Fruit fly (Drosophila melanogaster) whole organism, embryonic: ENCODE data around the gene CG14915.

ENCODE experiments used
- Bgb ChIP-seq: fragments of 200-800 bp; sonication (Bioruptor generic); IDR thresholded peaks from 2 replicates; pipeline ENCODE4 v1.3.6; 2022; ENCODE audit warnings: missing biosample characterization, missing genetic modification characterization; ENCODE audit not compliant: partially characterized antibody
- C15 ChIP-seq: fragments of 200-800 bp; sonication (Bioruptor generic); IDR thresholded peaks from 3 replicates; pipeline ENCODE4 v1.3.6; 2022; ENCODE audit warnings: missing biosample characterization, missing genetic modification characterization
- CG11085 ChIP-seq: fragments of 200-800 bp; sonication (Bioruptor generic); IDR thresholded peaks from 2 replicates; pipeline ENCODE4 v1.3.6; 2022; ENCODE audit warnings: missing biosample characterization, missing genetic modification characterization
- CG11560 ChIP-seq: fragments of 200-800 bp; sonication (Bioruptor generic); IDR thresholded peaks from 3 replicates; pipeline ENCODE4 v1.3.6; 2022; ENCODE audit warnings: missing biosample characterization, missing genetic modification characterization
- CG11695 ChIP-seq: fragments of 200-800 bp; sonication (Bioruptor generic); IDR thresholded peaks from 3 replicates; pipeline ENCODE4 v1.3.6; 2022; ENCODE audit warnings: missing biosample characterization, missing genetic modification characterization
- CG11696 ChIP-seq: fragments of 200-800 bp; sonication (Bioruptor generic); IDR thresholded peaks from 2 replicates; pipeline ENCODE4 v1.3.6; 2022; ENCODE audit warnings: missing biosample characterization, missing genetic modification characterization
- CG12219 ChIP-seq: fragments of 200-800 bp; sonication (Bioruptor generic); optimal IDR thresholded peaks from 3 replicates; lab custom pipeline; 2018; ENCODE audit warnings: missing biosample characterization, mild to moderate bottlenecking, missing genetic modification characterization
- CG12391 ChIP-seq: fragments of 200-800 bp; sonication (Bioruptor generic); optimal IDR thresholded peaks from 3 replicates; lab custom pipeline; 2018; ENCODE audit warnings: missing biosample characterization, mild to moderate bottlenecking, missing genetic modification characterization, moderate library complexity
- CG1529 ChIP-seq: fragments of 200-800 bp; sonication (Bioruptor generic); optimal IDR thresholded peaks from 3 replicates; lab custom pipeline; 2018; ENCODE audit warnings: missing biosample characterization, missing genetic modification characterization
- CG15601 ChIP-seq: fragments of 200-800 bp; sonication (Bioruptor generic); optimal IDR thresholded peaks from 3 replicates; lab custom pipeline; 2019; ENCODE audit warnings: missing biosample characterization, mild to moderate bottlenecking, missing genetic modification characterization, moderate library complexity
- CG15696 ChIP-seq: fragments of 200-800 bp; sonication (Bioruptor generic); optimal IDR thresholded peaks from 2 replicates; lab custom pipeline; 2019; ENCODE audit warnings: missing biosample characterization, mild to moderate bottlenecking, missing genetic modification characterization, moderate library complexity
- CG17186 ChIP-seq: fragments of 200-800 bp; sonication (Bioruptor generic); optimal IDR thresholded peaks from 3 replicates; lab custom pipeline; 2017; ENCODE audit warnings: missing biosample characterization, missing genetic modification reagents, missing genetic modification characterization
- CG1792 ChIP-seq: fragments of 200-800 bp; sonication (Bioruptor generic); optimal IDR thresholded peaks from 2 replicates; lab custom pipeline; 2016; ENCODE audit warnings: missing biosample characterization, missing genetic modification characterization
- CG31365 ChIP-seq: fragments of 200-800 bp; sonication (Bioruptor generic); optimal IDR thresholded peaks from 2 replicates; lab custom pipeline; 2018; ENCODE audit warnings: missing biosample characterization, mild to moderate bottlenecking, missing genetic modification characterization
- CG3847 ChIP-seq: fragments of 200-800 bp; sonication (Bioruptor generic); IDR thresholded peaks from 2 replicates; pipeline ENCODE4 v1.3.6; 2022; ENCODE audit warnings: missing biosample characterization, missing genetic modification characterization
- CG43689 ChIP-seq: fragments of 200-800 bp; sonication (Bioruptor generic); IDR thresholded peaks from 2 replicates; pipeline ENCODE4 v1.3.6; 2022; ENCODE audit warnings: missing biosample characterization, missing genetic modification characterization
- CG4730 ChIP-seq: fragments of 200-800 bp; sonication (Bioruptor generic); IDR thresholded peaks from 2 replicates; pipeline ENCODE4 v1.3.6; 2022; ENCODE audit warnings: missing biosample characterization, missing genetic modification characterization
- CG6765 ChIP-seq: fragments of 200-800 bp; sonication (Bioruptor generic); optimal IDR thresholded peaks from 3 replicates; lab custom pipeline; 2017; ENCODE audit warnings: missing biosample characterization, mild to moderate bottlenecking, missing genetic modification characterization
- Drgx ChIP-seq: fragments of 200-800 bp; sonication (Bioruptor generic); IDR thresholded peaks from 2 replicates; pipeline ENCODE4 v1.3.6; 2022; ENCODE audit warnings: missing biosample characterization, missing genetic modification characterization
- Gug ChIP-seq: fragments of 200-800 bp; sonication (Bioruptor generic); IDR thresholded peaks from 4 replicates; pipeline ENCODE4 v1.3.6; 2022; ENCODE audit warnings: missing biosample characterization, missing genetic modification characterization
- HHEX ChIP-seq: fragments of 200-800 bp; sonication (Bioruptor generic); optimal IDR thresholded peaks from 3 replicates; lab custom pipeline; 2017; ENCODE audit warnings: missing biosample characterization, mild to moderate bottlenecking, missing genetic modification characterization, missing genetic modification reagents
- Hr3 ChIP-seq: fragments of 200-800 bp; sonication (Bioruptor generic); optimal IDR thresholded peaks from 3 replicates; lab custom pipeline; 2016; ENCODE audit warnings: missing biosample characterization, missing genetic modification characterization
- Hr78 ChIP-seq, 2 experiments: fragments of 200-800 bp in 1 of 2; fragments of >200 bp in 1 of 2; sonication (Bioruptor generic) in 1 of 2; optimal IDR thresholded peaks; 2 replicates each; lab custom pipeline; 2017 to 2019; ENCODE audit warnings: missing biosample characterization in 2 of 2, missing genetic modification characterization in 2 of 2, mild to moderate bottlenecking in 1 of 2, moderate library complexity in 1 of 2
- Jarid2 ChIP-seq: fragments of 200-800 bp; sonication (Bioruptor generic); optimal IDR thresholded peaks from 3 replicates; lab custom pipeline; 2017; ENCODE audit warnings: mild to moderate bottlenecking, missing biosample characterization, missing genetic modification reagents, missing genetic modification characterization
- Stat92E ChIP-seq, 3 experiments: fragments of >200 bp in 2 of 3; fragments of 200-800 bp in 1 of 3; sonication (Bioruptor generic) in 1 of 3; optimal IDR thresholded peaks; 2 replicates each; lab custom pipeline; 2017 to 2019; ENCODE audit warnings: missing biosample characterization in 3 of 3, missing genetic modification characterization in 3 of 3, mild to moderate bottlenecking in 1 of 3, moderate library complexity in 1 of 3
- Trl ChIP-seq, 3 experiments: fragments of >200 bp in 2 of 3; fragments of 200-800 bp in 1 of 3; sonication (Bioruptor generic) in 1 of 3; optimal IDR thresholded peaks; 2 replicates in 1 of 3; 3 replicates in 2 of 3; lab custom pipeline; 2016 to 2017; ENCODE audit warnings: missing biosample characterization in 1 of 3, missing genetic modification characterization in 1 of 3
- Xrp1 ChIP-seq: fragments of 200-800 bp; sonication (Bioruptor generic); IDR thresholded peaks from 2 replicates; pipeline ENCODE4 v1.3.6; 2022; ENCODE audit warnings: missing biosample characterization, missing genetic modification characterization
- ase ChIP-seq: fragments of 200-800 bp; sonication (Bioruptor generic); IDR thresholded peaks from 3 replicates; pipeline ENCODE4 v1.3.6; 2022; ENCODE audit warnings: missing biosample characterization, missing genetic modification characterization
- ash1 ChIP-seq: fragments of 200-800 bp; sonication (Bioruptor generic); optimal IDR thresholded peaks from 2 replicates; lab custom pipeline; 2018; ENCODE audit warnings: missing biosample characterization, mild to moderate bottlenecking, missing genetic modification characterization
- bab2 ChIP-seq: fragments of 200-800 bp; sonication (Bioruptor generic); optimal IDR thresholded peaks from 2 replicates; lab custom pipeline; 2016; ENCODE audit warnings: missing biosample characterization, missing genetic modification characterization
- dati ChIP-seq: fragments of 200-800 bp; sonication (Bioruptor generic); IDR thresholded peaks from 2 replicates; pipeline ENCODE4 v1.3.6; 2022; ENCODE audit warnings: missing biosample characterization, missing genetic modification characterization
- dmrt99B ChIP-seq: fragments of 200-800 bp; sonication (Bioruptor generic); optimal IDR thresholded peaks from 2 replicates; lab custom pipeline; 2018; ENCODE audit warnings: missing biosample characterization, mild to moderate bottlenecking, missing genetic modification characterization, moderate library complexity
- ewg ChIP-seq: fragments of 200-800 bp; sonication (Bioruptor generic); optimal IDR thresholded peaks from 3 replicates; lab custom pipeline; 2017; ENCODE audit warnings: mild to moderate bottlenecking, missing biosample characterization, missing genetic modification reagents, missing genetic modification characterization
- eyg ChIP-seq: fragments of 200-800 bp; sonication (Bioruptor generic); optimal IDR thresholded peaks from 3 replicates; lab custom pipeline; 2016; ENCODE audit warnings: missing biosample characterization, missing genetic modification characterization
- grau ChIP-seq: fragments of 200-800 bp; optimal IDR thresholded peaks from 3 replicates; lab custom pipeline; 2019; ENCODE audit warnings: missing biosample characterization, mild to moderate bottlenecking, missing genetic modification characterization, moderate library complexity
- ken ChIP-seq: fragments of 200-800 bp; sonication (Bioruptor generic); IDR thresholded peaks from 3 replicates; pipeline ENCODE4 v1.3.6; 2022; ENCODE audit warnings: missing biosample characterization, missing genetic modification characterization
- knrl ChIP-seq: fragments of 200-800 bp; sonication (Bioruptor generic); IDR thresholded peaks from 3 replicates; pipeline ENCODE4 v1.3.6; 2022; ENCODE audit warnings: missing biosample characterization, missing genetic modification characterization; ENCODE audit not compliant: partially characterized antibody
- mirr ChIP-seq: fragments of 200-800 bp; sonication (Bioruptor generic); optimal IDR thresholded peaks from 3 replicates; lab custom pipeline; 2018; ENCODE audit warnings: missing biosample characterization, mild to moderate bottlenecking, missing genetic modification characterization
- onecut ChIP-seq: fragments of 200-800 bp; sonication (Bioruptor generic); IDR thresholded peaks from 2 replicates; pipeline ENCODE4 v1.3.6; 2022; ENCODE audit warnings: missing biosample characterization, missing genetic modification characterization
- phol ChIP-seq: fragments of 200-800 bp; sonication (Bioruptor generic); optimal IDR thresholded peaks from 3 replicates; lab custom pipeline; 2018; ENCODE audit warnings: missing biosample characterization, mild to moderate bottlenecking, missing genetic modification characterization, moderate library complexity
- psq ChIP-seq: fragments of 200-800 bp; sonication (Bioruptor generic); optimal IDR thresholded peaks from 2 replicates; lab custom pipeline; 2017; ENCODE audit warnings: missing biosample characterization, missing genetic modification characterization
- slou ChIP-seq: fragments of 200-800 bp; sonication (Bioruptor generic); optimal IDR thresholded peaks from 3 replicates; lab custom pipeline; 2016; ENCODE audit warnings: missing biosample characterization, missing genetic modification characterization
- tio ChIP-seq: fragments of 200-800 bp; sonication (Bioruptor generic); optimal IDR thresholded peaks from 2 replicates; lab custom pipeline; 2017; ENCODE audit warnings: missing biosample characterization, missing genetic modification characterization, inconsistent platforms
- tx ChIP-seq: fragments of 200-800 bp; sonication (Bioruptor generic); optimal IDR thresholded peaks from 2 replicates; lab custom pipeline; 2016; ENCODE audit warnings: missing biosample characterization, missing genetic modification characterization
- vvl ChIP-seq: fragments of 200-800 bp; sonication (Bioruptor generic); IDR thresholded peaks from 2 replicates; pipeline ENCODE4 v1.3.6; 2022; ENCODE audit warnings: missing biosample characterization, missing genetic modification characterization
- wdn ChIP-seq: fragments of 200-800 bp; sonication (Bioruptor generic); IDR thresholded peaks from 2 replicates; pipeline ENCODE4 v1.3.6; 2022; ENCODE audit warnings: missing biosample characterization, missing genetic modification characterization
- zf30C ChIP-seq: fragments of 200-800 bp; sonication (Bioruptor generic); optimal IDR thresholded peaks from 3 replicates; lab custom pipeline; 2018; ENCODE audit warnings: missing biosample characterization, mild to moderate bottlenecking, missing genetic modification characterization

The CG14915 gene

dm6 chr2L:11052493-11052788, 18.4 kb upstream of the CG14915 start:
- TF ChIP-seq C15 (GFP tag; lab: Robert Waterston, UW): no peak
- peak; percentile 26; the same call in 1 of the 2 replicates for TF ChIP-seq Drgx

dm6 chr2L:11053018-11053807, 17.6 kb upstream of the CG14915 start:
- no peak for TF ChIP-seq Trl (optimal IDR thresholded peaks at IDR 0.05; lab: Kevin White, UChicago)
- no peak for TF ChIP-seq Trl (GFP tag; optimal IDR thresholded peaks at IDR 0.05; lab: Kevin White, UChicago)
- 0 out of 2 replicates have a peak, but pooled peaks have one; percentile 22 for TF ChIP-seq CG43689 (GFP tag; lab: Robert Waterston, UW)
- TF ChIP-seq CG15601 (tag; lab: Kevin White, UChicago): no peak
- peak; percentile 14; the same call in 1 of the 4 replicates for TF ChIP-seq Gug
- TF ChIP-seq CG6765 (GFP tag; lab: Kevin White, UChicago): no peak
- no peak for TF ChIP-seq CG1529 (GFP tag; lab: Kevin White, UChicago)
- TF ChIP-seq slou (GFP tag; lab: Kevin White, UChicago): no peak
- no peak for TF ChIP-seq CG11085 (GFP tag; lab: Robert Waterston, UW)
- TF ChIP-seq wdn (GFP tag; lab: Robert Waterston, UW): no peak
- TF ChIP-seq CG4730 (GFP tag; lab: Robert Waterston, UW): 0 out of 2 replicates have a peak, but pooled peaks have one; percentile 17
- peak; percentile 12 for TF ChIP-seq phol (tag; lab: Kevin White, UChicago)
- TF ChIP-seq CG11696: no peak
- no peak for TF ChIP-seq CG11560 (tag; lab: Robert Waterston, UW)
- no peak for TF ChIP-seq psq (GFP tag; lab: Kevin White, UChicago)
- no peak for TF ChIP-seq CG12219
- peak; percentile 27; the same call in 1 of the 2 replicates for TF ChIP-seq vvl (GFP tag; lab: Robert Waterston, UW)
- peak in 1 of 2 experiments; percentile 62 for TF ChIP-seq Hr78 (GFP tag; optimal IDR thresholded peaks at IDR 0.05; lab: Kevin White, UChicago)
- TF ChIP-seq tio: no peak
- no peak for TF ChIP-seq tx (GFP tag; lab: Kevin White, UChicago)
- peak; percentile 74 for TF ChIP-seq grau (tag; lab: Kevin White, UChicago)
- TF ChIP-seq CG17186 (GFP tag; lab: Kevin White, UChicago): no peak
- TF ChIP-seq dati (GFP tag; lab: Robert Waterston, UW): no peak
- no peak for TF ChIP-seq ash1
- TF ChIP-seq CG12391 (tag; lab: Kevin White, UChicago): no peak
- TF ChIP-seq HHEX (GFP tag; lab: Kevin White, UChicago): no peak
- no peak for TF ChIP-seq ewg (GFP tag; lab: Kevin White, UChicago)
- TF ChIP-seq onecut: peak; percentile 10; the same call in 1 of the 2 replicates
- no peak for TF ChIP-seq eyg (GFP tag; lab: Kevin White, UChicago)
- no peak for TF ChIP-seq Stat92E (GFP tag; optimal IDR thresholded peaks at IDR 0.05; lab: Kevin White, UChicago)
- no peak for TF ChIP-seq mirr (GFP tag; lab: Kevin White, UChicago)
- TF ChIP-seq CG15696 (tag; lab: Kevin White, UChicago): no peak
- no peak for TF ChIP-seq zf30C (GFP tag; lab: Kevin White, UChicago)
- no peak for TF ChIP-seq Hr3 (GFP tag; lab: Kevin White, UChicago)
- TF ChIP-seq Jarid2: no peak
- no peak for TF ChIP-seq Bgb (GFP tag; lab: Robert Waterston, UW)
- no peak for TF ChIP-seq CG31365 (tag; lab: Kevin White, UChicago)
- TF ChIP-seq CG11695 (GFP tag; lab: Robert Waterston, UW): peak; percentile 57; the same call in 1 of the 3 replicates
- peak; percentile 57 for TF ChIP-seq dmrt99B (tag; lab: Kevin White, UChicago)
- TF ChIP-seq Xrp1 (GFP tag; lab: Robert Waterston, UW): no peak
- TF ChIP-seq ase (GFP tag; lab: Robert Waterston, UW): 0 out of 3 replicates have a peak, but pooled peaks have one; percentile 36
- TF ChIP-seq CG1792 (GFP tag; lab: Kevin White, UChicago): no peak
- TF ChIP-seq knrl: no peak
- no peak for TF ChIP-seq ken (GFP tag; lab: Robert Waterston, UW)
- TF ChIP-seq bab2 (GFP tag; lab: Kevin White, UChicago): no peak
- no peak for TF ChIP-seq CG3847 (GFP tag; lab: Robert Waterston, UW)
